Worm (Caenorhabditis elegans) whole organism, L4 larva: ENCODE results near the gene F34H10.5.
A peak's percentile ranks its signal among the peaks of the same experiment; 100 is the strongest.

ENCODE experiments used
- F10B5.3 ChIP-seq: sonication (generic microtip); optimal IDR thresholded peaks from 2 replicates; lab custom pipeline; 2016; ENCODE audit warnings: mild to moderate bottlenecking, missing genetic modification characterization, missing compliant biosample characterization
- F37D6.2 ChIP-seq: sonication (generic microtip); optimal IDR thresholded peaks from 2 replicates; lab custom pipeline; 2016; ENCODE audit warnings: mild to moderate bottlenecking, missing genetic modification characterization, missing compliant biosample characterization
- F44E2.7 ChIP-seq: fragments of 200-800 bp; sonication (Bioruptor generic); IDR thresholded peaks from 2 replicates; pipeline ENCODE4 v2.1.2; 2022; ENCODE audit warnings: missing genetic modification characterization, missing compliant biosample characterization
- R02D3.7 ChIP-seq: fragments of 150-350 bp; sonication (generic microtip); optimal IDR thresholded peaks from 3 replicates; lab custom pipeline; 2014; ENCODE audit warnings: missing biosample characterization, missing genetic modification characterization
- T20F7.1 ChIP-seq: fragments of 200-800 bp; sonication (Bioruptor generic); optimal IDR thresholded peaks from 2 replicates; lab custom pipeline; 2018; ENCODE audit warnings: mild to moderate bottlenecking, missing genetic modification characterization, missing compliant biosample characterization
- T26A8.4 ChIP-seq: fragments of 200-800 bp; sonication (Bioruptor generic); IDR thresholded peaks from 2 replicates; pipeline ENCODE4 v1.3.6; 2022; ENCODE audit warnings: missing genetic modification characterization, missing compliant biosample characterization
- Y105C5A.15 ChIP-seq: fragments of 200-800 bp; sonication (Bioruptor generic); IDR thresholded peaks from 2 replicates; pipeline ENCODE4 v1.3.6; 2022; ENCODE audit warnings: missing genetic modification characterization, missing compliant biosample characterization
- Y48G9A.11 ChIP-seq: fragments of 200-800 bp; sonication (Bioruptor generic); IDR thresholded peaks from 2 replicates; pipeline ENCODE4 v1.3.6; 2022; ENCODE audit warnings: missing genetic modification reagents, missing genetic modification characterization, missing compliant biosample characterization
- Y75B8A.6 ChIP-seq: fragments of 200-800 bp; sonication (Bioruptor generic); IDR thresholded peaks from 2 replicates; pipeline ENCODE4 v1.3.6; 2022; ENCODE audit warnings: missing genetic modification reagents, missing genetic modification characterization, missing compliant biosample characterization
- aha-1 ChIP-seq: fragments of 150-350 bp; peaks from one replicate; lab custom pipeline; 2014; ENCODE audit warnings: missing biosample characterization, missing genetic modification characterization
- arid-1 ChIP-seq: fragments of 200-800 bp; sonication (Bioruptor generic); conservative IDR thresholded peaks from 2 replicates; pipeline ENCODE4 v1.3.6; 2022; ENCODE audit warnings: missing genetic modification reagents, missing genetic modification characterization, missing compliant biosample characterization
- ceh-62 ChIP-seq: sonication (generic microtip); optimal IDR thresholded peaks from 2 replicates; lab custom pipeline; 2017; ENCODE audit warnings: missing biosample characterization, missing genetic modification characterization
- ceh-82 ChIP-seq: sonication (generic microtip); optimal IDR thresholded peaks from 2 replicates; lab custom pipeline; 2017; ENCODE audit warnings: missing biosample characterization, missing genetic modification characterization
- daf-16 ChIP-seq, 3 experiments: sonication (generic microtip); optimal IDR thresholded peaks; 2 replicates each; lab custom pipeline; 2016 to 2017; ENCODE audit warnings: missing genetic modification characterization in 3 of 3, missing genetic modification reagents in 3 of 3, mild to moderate bottlenecking in 2 of 3, missing compliant biosample characterization in 2 of 3, missing biosample characterization in 1 of 3, moderate library complexity in 1 of 3
- dmd-8 ChIP-seq: fragments of 200-800 bp; sonication (Bioruptor generic); IDR thresholded peaks from 2 replicates; pipeline ENCODE4 v1.3.6; 2022; ENCODE audit warnings: missing genetic modification characterization, missing compliant biosample characterization
- duxl-1 ChIP-seq: sonication (generic microtip); optimal IDR thresholded peaks from 2 replicates; lab custom pipeline; 2016; ENCODE audit warnings: mild to moderate bottlenecking, missing genetic modification characterization, moderate library complexity, missing compliant biosample characterization; ENCODE audit not compliant: poor library complexity
- dve-1 ChIP-seq: sonication (generic microtip); optimal IDR thresholded peaks from 2 replicates; lab custom pipeline; 2017; ENCODE audit warnings: antibody characterized with exemption, mild to moderate bottlenecking, missing genetic modification characterization, missing compliant biosample characterization; ENCODE audit not compliant: insufficient read depth
- egl-27 ChIP-seq: sonication (generic microtip); optimal IDR thresholded peaks from 3 replicates; lab custom pipeline; 2017; ENCODE audit warnings: missing biosample characterization, missing genetic modification reagents, missing genetic modification characterization
- egl-43 ChIP-seq: fragments of 200-800 bp; sonication (Bioruptor generic); IDR thresholded peaks from 2 replicates; pipeline ENCODE4 v1.3.6; 2022; ENCODE audit warnings: missing genetic modification reagents, missing genetic modification characterization, missing compliant biosample characterization
- gei-8 ChIP-seq: fragments of 200-800 bp; sonication (Bioruptor generic); optimal IDR thresholded peaks from 2 replicates; lab custom pipeline; 2018; ENCODE audit warnings: mild to moderate bottlenecking, missing genetic modification characterization, missing compliant biosample characterization
- hif-1 ChIP-seq, 2 experiments: sonication (generic microtip); optimal IDR thresholded peaks; 2 replicates each; lab custom pipeline; 2016 to 2017; ENCODE audit warnings: missing compliant biosample characterization in 2 of 2, missing genetic modification characterization in 2 of 2, missing genetic modification reagents in 2 of 2, missing genotype in 2 of 2, mild to moderate bottlenecking in 1 of 2
- hlh-11 ChIP-seq: fragments of 200-800 bp; sonication (Bioruptor generic); optimal IDR thresholded peaks from 2 replicates; lab custom pipeline; 2018; ENCODE audit warnings: mild to moderate bottlenecking, missing genetic modification characterization, missing compliant biosample characterization
- hmg-1.1 ChIP-seq: fragments of 200-800 bp; sonication (Bioruptor generic); IDR thresholded peaks from 2 replicates; pipeline ENCODE4 v1.3.6; 2022; ENCODE audit warnings: missing genetic modification reagents, missing genetic modification characterization, missing compliant biosample characterization
- lim-7 ChIP-seq: fragments of 200-800 bp; sonication (Bioruptor generic); IDR thresholded peaks from 2 replicates; pipeline ENCODE4 v1.3.6; 2022; ENCODE audit warnings: missing genetic modification characterization, missing compliant biosample characterization
- lin-1 ChIP-seq: fragments of 200-800 bp; sonication (Bioruptor generic); IDR thresholded peaks from 2 replicates; pipeline ENCODE4 v1.3.6; 2022; ENCODE audit warnings: missing genetic modification reagents, missing genetic modification characterization, missing compliant biosample characterization
- lin-13 ChIP-seq: fragments of 150-350 bp; optimal IDR thresholded peaks from 2 replicates; lab custom pipeline; 2014; ENCODE audit warnings: missing biosample characterization, missing genetic modification reagents, missing genetic modification characterization
- lin-15B ChIP-seq: fragments of 150-350 bp; sonication (generic microtip); optimal IDR thresholded peaks from 3 replicates; lab custom pipeline; 2014; ENCODE audit warnings: missing biosample characterization, missing genetic modification characterization
- lin-38 ChIP-seq: fragments of 200-800 bp; sonication (Bioruptor generic); IDR thresholded peaks from 2 replicates; pipeline ENCODE4 v1.3.6; 2022; ENCODE audit warnings: missing genetic modification reagents, missing genetic modification characterization, missing compliant biosample characterization
- lsy-2 ChIP-seq, 2 experiments: fragments of 150-350 bp in 1 of 2; sonication (generic microtip) in 1 of 2; optimal IDR thresholded peaks; 2 replicates each; lab custom pipeline; 2014 to 2017; ENCODE audit warnings: missing biosample characterization in 2 of 2, missing genetic modification characterization in 2 of 2
- madf-9 ChIP-seq: fragments of 200-800 bp; sonication (Bioruptor generic); conservative IDR thresholded peaks from 2 replicates; pipeline ENCODE4 v1.3.6; 2022; ENCODE audit warnings: missing genetic modification reagents, missing genetic modification characterization, missing compliant biosample characterization
- mep-1 ChIP-seq: fragments of 150-350 bp; sonication (generic microtip); optimal IDR thresholded peaks from 3 replicates; lab custom pipeline; 2014; ENCODE audit warnings: missing biosample characterization, missing genetic modification characterization
- mxl-2 ChIP-seq: fragments of 200-800 bp; sonication (Bioruptor generic); conservative IDR thresholded peaks from 2 replicates; pipeline ENCODE4 v1.3.6; 2022; ENCODE audit warnings: missing genetic modification reagents, missing genetic modification characterization, missing compliant biosample characterization
- mxl-3 ChIP-seq: fragments of 200-800 bp; sonication (Bioruptor generic); optimal IDR thresholded peaks from 2 replicates; lab custom pipeline; 2018; ENCODE audit warnings: mild to moderate bottlenecking, missing genetic modification characterization, missing compliant biosample characterization
- nhr-237 ChIP-seq: sonication (generic microtip); optimal IDR thresholded peaks from 2 replicates; lab custom pipeline; 2017; ENCODE audit warnings: missing biosample characterization, missing genetic modification characterization
- nhr-28 ChIP-seq: fragments of 150-350 bp; optimal IDR thresholded peaks from 2 replicates; lab custom pipeline; 2014; ENCODE audit warnings: missing biosample characterization, missing genetic modification characterization
- nhr-42 ChIP-seq: fragments of 200-800 bp; sonication (Bioruptor generic); IDR thresholded peaks from 2 replicates; pipeline ENCODE4 v1.3.6; 2022; ENCODE audit warnings: missing genetic modification characterization, missing compliant biosample characterization
- nhr-6 ChIP-seq: fragments of 150-350 bp; optimal IDR thresholded peaks from 2 replicates; lab custom pipeline; 2014; ENCODE audit warnings: missing biosample characterization, missing genetic modification characterization
- pha-4 ChIP-seq, 2 experiments: fragments of 150-350 bp in 1 of 2; fragments of 200-800 bp in 1 of 2; sonication (Bioruptor generic) in 1 of 2; IDR thresholded peaks in 1 of 2; optimal IDR thresholded peaks in 1 of 2; 2 replicates each; pipeline versions ENCODE4 v1.3.6 to Lab custom; 2014 to 2022; ENCODE audit warnings: missing genetic modification characterization in 2 of 2, missing genetic modification reagents in 2 of 2, missing biosample characterization in 1 of 2, missing compliant biosample characterization in 1 of 2
- rbr-2 ChIP-seq: sonication (generic microtip); optimal IDR thresholded peaks from 2 replicates; lab custom pipeline; 2016; ENCODE audit warnings: missing genotype, missing genetic modification characterization, missing compliant biosample characterization
- sdz-12 ChIP-seq: fragments of 200-800 bp; sonication (Bioruptor generic); optimal IDR thresholded peaks from 2 replicates; lab custom pipeline; 2018; ENCODE audit warnings: mild to moderate bottlenecking, missing genetic modification characterization, missing compliant biosample characterization
- spr-1 ChIP-seq: sonication (generic microtip); optimal IDR thresholded peaks from 2 replicates; lab custom pipeline; 2016; ENCODE audit warnings: mild to moderate bottlenecking, missing genetic modification characterization, missing compliant biosample characterization
- spr-3 ChIP-seq: fragments of 200-800 bp; sonication (Bioruptor generic); optimal IDR thresholded peaks from 2 replicates; lab custom pipeline; 2018; ENCODE audit warnings: mild to moderate bottlenecking, missing genetic modification characterization, missing compliant biosample characterization
- tag-97 ChIP-seq: fragments of 200-800 bp; sonication (Bioruptor generic); IDR thresholded peaks from 2 replicates; pipeline ENCODE4 v1.3.6; 2022; ENCODE audit warnings: missing genetic modification characterization, missing compliant biosample characterization
- unc-62 ChIP-seq, 3 experiments: fragments of 150-350 bp in 1 of 3; sonication (generic microtip); optimal IDR thresholded peaks in 2 of 3; peaks in 1 of 3; 1 replicate in 1 of 3; 2 replicates in 2 of 3; lab custom pipeline; 2014 to 2017; ENCODE audit warnings: missing biosample characterization in 3 of 3, missing genetic modification characterization in 3 of 3, missing genetic modification reagents in 3 of 3, missing genotype in 1 of 3
- vab-7 ChIP-seq: fragments of 200-800 bp; sonication (Bioruptor generic); IDR thresholded peaks from 2 replicates; pipeline ENCODE4 v1.3.6; 2022; ENCODE audit warnings: missing genetic modification reagents, missing genetic modification characterization, missing compliant biosample characterization
- zip-2 ChIP-seq: fragments of 150-350 bp; optimal IDR thresholded peaks from 2 replicates; lab custom pipeline; 2014; ENCODE audit warnings: missing biosample characterization, missing genetic modification characterization
- ztf-11 ChIP-seq: fragments of 150-350 bp; optimal IDR thresholded peaks from 2 replicates; lab custom pipeline; 2014; ENCODE audit warnings: missing biosample characterization, missing genetic modification characterization

Gene F34H10.5

DNA sequence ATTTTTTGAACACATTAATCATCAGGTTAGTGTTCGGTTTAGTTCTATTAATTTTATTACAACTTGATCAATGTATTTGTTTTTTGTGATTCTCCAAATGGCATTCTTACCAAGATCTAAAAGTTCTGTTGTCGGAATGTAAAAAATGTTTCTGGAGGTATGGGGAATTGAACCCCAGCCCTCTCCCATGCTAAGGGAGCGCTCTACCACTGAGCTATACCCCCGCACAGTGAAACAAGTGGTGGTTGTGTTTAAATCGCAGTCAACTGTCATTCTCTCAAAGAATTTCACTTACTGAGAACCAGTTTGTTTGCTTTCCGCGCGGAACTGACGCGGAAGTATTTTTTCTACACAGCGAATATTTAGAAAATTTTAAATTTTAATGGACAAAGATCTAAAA lies 2.2 kb downstream of the F34H10.5 start (continued):
- TF ChIP-seq T20F7.1 (GFP tag; lab: Kevin White, UChicago) (peak; percentile 46), spr-1 (tag; lab: Kevin White, UChicago) (peak; percentile 73), tag-97 (0 out of 2 replicates have a peak, but pooled peaks have one; percentile 65), hmg-1.1 (GFP tag; lab: Robert Waterston, UW) (peak; percentile 87), duxl-1 (tag; lab: Kevin White, UChicago) (peak; percentile 61), F10B5.3 (tag; lab: Kevin White, UChicago) (peak; percentile 65), pha-4 (GFP tag; IDR thresholded peaks at IDR 0.05; lab: Robert Waterston, UW) (peak; percentile 94), pha-4 (tag; optimal IDR thresholded peaks at IDR 0.05; lab: Kevin White, UChicago) (no peak), T26A8.4 (peak; percentile 86), hlh-11 (tag; lab: Kevin White, UChicago) (peak; percentile 5), aha-1 (tag; lab: Kevin White, UChicago) (peak; percentile 22), Y75B8A.6 (peak; percentile 71; the same call in 1 of the 2 replicates), lin-1 (peak; percentile 81), lsy-2 (tag; optimal IDR thresholded peaks at IDR 0.05; lab: Kevin White, UChicago) (peak in 1 of 2 experiments; percentile 41), mep-1 (tag; lab: Kevin White, UChicago) (peak; percentile 60), daf-16 (GFP tag; optimal IDR thresholded peaks at IDR 0.05; lab: Kevin White, UChicago) (peak; percentile 58 to 91), daf-16 (tag; optimal IDR thresholded peaks at IDR 0.05; lab: Kevin White, UChicago) (peak; percentile 30), F44E2.7 (peak; percentile 76; the same call in 1 of the 2 replicates), lim-7 (GFP tag; lab: Robert Waterston, UW) (peak; percentile 95), sdz-12 (peak; percentile 61), egl-27 (tag; lab: Kevin White, UChicago) (no peak), Y48G9A.11 (GFP tag; lab: Robert Waterston, UW) (peak; percentile 79), nhr-6 (tag; lab: Kevin White, UChicago) (no peak), vab-7 (GFP tag; lab: Robert Waterston, UW) (peak; percentile 85), zip-2 (peak; percentile 48), lin-38 (GFP tag; lab: Robert Waterston, UW) (peak; percentile 75), spr-3 (GFP tag; lab: Kevin White, UChicago) (peak; percentile 63), madf-9 (GFP tag; lab: Robert Waterston, UW) (peak; percentile 83), ceh-82 (tag; lab: Kevin White, UChicago) (no peak), mxl-3 (GFP tag; lab: Kevin White, UChicago) (peak; percentile 41), arid-1 (peak; percentile 85), Y105C5A.15 (GFP tag; lab: Robert Waterston, UW) (0 out of 2 replicates have a peak, but pooled peaks have one; percentile 34), lin-15B (no peak), dmd-8 (GFP tag; lab: Robert Waterston, UW) (peak; percentile 94), egl-43 (GFP tag; lab: Robert Waterston, UW) (no peak)

DNA sequence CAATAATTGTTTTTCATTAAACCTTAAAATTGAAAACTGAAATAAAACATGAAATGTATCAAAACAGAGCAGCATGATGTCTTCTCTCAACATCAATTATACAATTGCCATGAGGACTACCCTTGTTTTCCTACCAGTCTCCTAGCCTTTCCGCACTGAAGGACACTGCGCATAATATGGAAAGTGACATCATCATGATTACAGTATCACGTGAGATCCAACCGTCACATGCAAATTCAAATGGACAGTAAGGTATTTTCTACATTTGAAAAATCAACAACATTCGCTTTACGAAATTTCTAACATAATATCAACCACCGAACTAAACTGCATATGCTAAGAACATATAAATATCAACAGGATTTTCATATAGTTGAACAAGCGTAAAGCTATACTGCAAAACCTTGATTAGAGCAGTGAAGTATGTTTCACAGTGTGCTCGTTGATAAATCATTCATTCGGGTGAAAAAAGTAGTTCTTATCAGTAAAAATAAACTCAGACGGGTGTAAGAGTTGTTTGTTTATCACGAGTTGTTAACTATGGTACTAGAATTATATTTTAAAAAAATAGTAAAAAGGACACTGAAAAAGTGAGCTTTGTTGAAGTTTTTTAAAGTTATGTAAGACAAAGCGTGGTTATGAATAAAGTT lies 3.5 kb downstream of the F34H10.5 start:
- TF ChIP-seq nhr-42 (GFP tag; lab: Robert Waterston, UW), result 0 out of 2 replicates have a peak, but pooled peaks have one; percentile 29
- no peak for TF ChIP-seq lin-38 (GFP tag; lab: Robert Waterston, UW)
- TF ChIP-seq hlh-11 (tag; lab: Kevin White, UChicago), result peak; percentile 42
- no peak for TF ChIP-seq lin-13 (GFP tag; lab: Kevin White, UChicago)
- TF ChIP-seq hif-1 (tag; optimal IDR thresholded peaks at IDR 0.05; lab: Kevin White, UChicago), result peak in 1 of 2 experiments; percentile 8
- no peak for TF ChIP-seq egl-43 (GFP tag; lab: Robert Waterston, UW)
- no peak for TF ChIP-seq mxl-2
- TF ChIP-seq rbr-2 (tag; lab: Kevin White, UChicago), result no peak
- TF ChIP-seq lin-15B, result no peak
- no peak for TF ChIP-seq aha-1 (tag; lab: Kevin White, UChicago)
- no peak for TF ChIP-seq gei-8
- no peak for TF ChIP-seq ceh-62
- no peak for TF ChIP-seq ztf-11 (tag; lab: Kevin White, UChicago)
- TF ChIP-seq dve-1 (tag; lab: Kevin White, UChicago), result peak; percentile 47
- TF ChIP-seq nhr-28, result peak; percentile 60
- no peak for TF ChIP-seq F37D6.2 (tag; lab: Kevin White, UChicago)
- TF ChIP-seq daf-16 (GFP tag; optimal IDR thresholded peaks at IDR 0.05; lab: Kevin White, UChicago), result no peak
- peak; percentile 89 for TF ChIP-seq daf-16 (tag; optimal IDR thresholded peaks at IDR 0.05; lab: Kevin White, UChicago)
- peak in 1 of 2 experiments; percentile 58 for TF ChIP-seq unc-62 (GFP tag; optimal IDR thresholded peaks at IDR 0.05 in 1 of 2; lab: Kevin White, UChicago)
- TF ChIP-seq unc-62 (tag; optimal IDR thresholded peaks at IDR 0.05; lab: Kevin White, UChicago), result no peak
- no peak for TF ChIP-seq nhr-237 (tag; lab: Kevin White, UChicago)
- TF ChIP-seq ceh-82 (tag; lab: Kevin White, UChicago), result no peak
- no peak for TF ChIP-seq R02D3.7
